Fruit fly (Drosophila melanogaster): ENCODE results near the gene CG6908.
A peak's percentile ranks its signal among the peaks of the same experiment; 100 is the strongest.

Gene CG6908

DNA sequence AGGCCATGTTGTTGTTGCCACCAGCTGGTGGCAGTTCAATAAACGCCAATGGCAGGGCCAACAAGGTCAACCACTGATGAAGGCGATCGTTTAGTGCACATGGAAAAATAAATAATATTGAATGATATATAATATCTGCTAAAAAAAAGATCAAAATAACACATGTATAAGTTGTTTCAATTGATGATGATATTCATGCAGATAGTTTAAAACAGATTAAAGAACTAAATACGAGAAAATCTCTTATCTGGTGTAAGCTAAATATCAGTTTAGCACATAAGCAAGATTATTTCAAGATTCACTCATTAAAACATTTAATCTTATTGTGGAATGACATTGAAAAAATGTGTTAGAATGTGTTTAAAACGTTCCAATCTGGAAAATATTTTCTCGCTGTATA, 26.4 kb downstream of the CG6908 start (continued):
- TF ChIP-seq klu (GFP tag; IDR thresholded peaks at IDR 0.05) (no peak), Ssrp (tag; optimal IDR thresholded peaks at IDR 0.05) (peak; percentile 35), cas (GFP tag; IDR thresholded peaks at IDR 0.05) (no peak), CG4730 (GFP tag; IDR thresholded peaks at IDR 0.05) (no peak), E2f1 (GFP tag; IDR thresholded peaks at IDR 0.05) (no peak), chn (GFP tag; optimal IDR thresholded peaks at IDR 0.05) (no peak), scrt (GFP tag; optimal IDR thresholded peaks at IDR 0.05) (no peak), gfzf (GFP tag; optimal IDR thresholded peaks at IDR 0.05) (no peak), mam (GFP tag; optimal IDR thresholded peaks at IDR 0.05) (no peak), HLH3B (GFP tag; IDR thresholded peaks at IDR 0.05) (no peak), CG7372 (GFP tag; IDR thresholded peaks at IDR 0.05) (no peak), CG9727 (GFP tag; optimal IDR thresholded peaks at IDR 0.05) (no peak), CG32772 (GFP tag; IDR thresholded peaks at IDR 0.05) (no peak), CG5245 (GFP tag; optimal IDR thresholded peaks at IDR 0.05) (no peak), zfh2 (GFP tag; optimal IDR thresholded peaks at IDR 0.05) (no peak), Usf (GFP tag; optimal IDR thresholded peaks at IDR 0.05) (no peak), NC2α (GFP tag; optimal IDR thresholded peaks at IDR 0.05) (no peak), CG18619 (GFP tag; optimal IDR thresholded peaks at IDR 0.05) (no peak), CG3163 (GFP tag; optimal IDR thresholded peaks at IDR 0.05) (no peak), CG10267 (tag; optimal IDR thresholded peaks at IDR 0.05) (peak; percentile 34), Vsx1 (GFP tag; optimal IDR thresholded peaks at IDR 0.05) (no peak), CG10431 (GFP tag; optimal IDR thresholded peaks at IDR 0.05) (no peak), hbn (GFP tag; IDR thresholded peaks at IDR 0.05; ENCODE audit: partially characterized antibody) (no peak), nerfin-2 (GFP tag; IDR thresholded peaks at IDR 0.05; ENCODE audit: partially characterized antibody) (no peak), CG8944 (GFP tag; optimal IDR thresholded peaks at IDR 0.05) (no peak), ken (GFP tag; IDR thresholded peaks at IDR 0.05) (no peak), Lim3 (GFP tag; IDR thresholded peaks at IDR 0.05) (no peak), crp (GFP tag; optimal IDR thresholded peaks at IDR 0.05) (no peak), CG12659 (GFP tag; optimal IDR thresholded peaks at IDR 0.05) (peak; percentile 28), fd3F (GFP tag; optimal IDR thresholded peaks at IDR 0.05) (peak; percentile 32), CG1233 (GFP tag; optimal IDR thresholded peaks at IDR 0.05) (peak; percentile 31), CG33557 (GFP tag; optimal IDR thresholded peaks at IDR 0.05) (no peak), bowl (GFP tag; IDR thresholded peaks at IDR 0.05) (no peak), CG12769 (tag; optimal IDR thresholded peaks at IDR 0.05) (no peak), sna (GFP tag; IDR thresholded peaks at IDR 0.05; ENCODE audit: partially characterized antibody) (no peak), lilli (GFP tag; optimal IDR thresholded peaks at IDR 0.05) (no peak), HHEX (GFP tag; optimal IDR thresholded peaks at IDR 0.05) (no peak), Dek (tag; optimal IDR thresholded peaks at IDR 0.05) (no peak), CG14014 (GFP tag; IDR thresholded peaks at IDR 0.05) (no peak), BtbVII (GFP tag; optimal IDR thresholded peaks at IDR 0.05) (peak; percentile 26), CG5180 (GFP tag; optimal IDR thresholded peaks at IDR 0.05) (peak; percentile 13), usp (GFP tag; optimal IDR thresholded peaks at IDR 0.05) (no peak), fru (optimal IDR thresholded peaks at IDR 0.05) (no peak), dm (GFP tag; optimal IDR thresholded peaks at IDR 0.05) (no peak), CG2116 (GFP tag; optimal IDR thresholded peaks at IDR 0.05) (no peak), Ets97D (GFP tag; optimal IDR thresholded peaks at IDR 0.05) (no peak), CG7786 (GFP tag; optimal IDR thresholded peaks at IDR 0.05) (no peak), az2 (GFP tag; optimal IDR thresholded peaks at IDR 0.05) (peak; percentile 24), CG17612 (GFP tag; IDR thresholded peaks at IDR 0.05) (no peak), Hr51 (GFP tag; optimal IDR thresholded peaks at IDR 0.05) (peak in 1 of 2 experiments; percentile 83), HLHmδ (GFP tag; optimal IDR thresholded peaks at IDR 0.05) (no peak), gsb (GFP tag; IDR thresholded peaks at IDR 0.05) (no peak)
